Fruit fly (Drosophila melanogaster) whole organism, prepupa: ENCODE measurements around the gene Smg5.

Source experiments
- CG10631 ChIP-seq: fragments of 200-800 bp; sonication (Bioruptor generic); optimal IDR thresholded peaks from 2 replicates; lab custom pipeline; 2016; ENCODE audit warnings: missing biosample characterization, missing genetic modification characterization
- CG11902 ChIP-seq: fragments of 200-800 bp; sonication (Bioruptor generic); optimal IDR thresholded peaks from 3 replicates; lab custom pipeline; 2016; ENCODE audit warnings: missing biosample characterization, missing genetic modification characterization
- CG15336 ChIP-seq: fragments of 200-800 bp; sonication (Bioruptor generic); IDR thresholded peaks from 2 replicates; pipeline ENCODE4 v1.3.6; 2022; ENCODE audit warnings: missing biosample characterization, missing genetic modification characterization
- CG16779 ChIP-seq: fragments of 200-800 bp; sonication (Bioruptor generic); optimal IDR thresholded peaks from 3 replicates; lab custom pipeline; 2017; ENCODE audit warnings: missing biosample characterization, mild to moderate bottlenecking, missing genetic modification characterization
- CG32006 ChIP-seq: fragments of 200-800 bp; sonication (Bioruptor generic); optimal IDR thresholded peaks from 3 replicates; lab custom pipeline; 2017; ENCODE audit warnings: missing biosample characterization, mild to moderate bottlenecking, missing genetic modification characterization
- CG34406 ChIP-seq: fragments of 200-800 bp; sonication (Bioruptor generic); optimal IDR thresholded peaks from 3 replicates; lab custom pipeline; 2016; ENCODE audit warnings: missing biosample characterization, missing genetic modification characterization
- CG3919 ChIP-seq: fragments of 200-800 bp; sonication (Bioruptor generic); optimal IDR thresholded peaks from 3 replicates; lab custom pipeline; 2016; ENCODE audit warnings: missing biosample characterization, missing genetic modification characterization
- CG4318 ChIP-seq: fragments of 200-800 bp; sonication (Bioruptor generic); optimal IDR thresholded peaks from 3 replicates; lab custom pipeline; 2017; ENCODE audit warnings: missing biosample characterization, mild to moderate bottlenecking, missing genetic modification characterization
- CG6276 ChIP-seq: fragments of 200-800 bp; sonication (Bioruptor generic); optimal IDR thresholded peaks from 2 replicates; lab custom pipeline; 2017; ENCODE audit warnings: missing biosample characterization, mild to moderate bottlenecking, missing genetic modification characterization
- CG6792 ChIP-seq: fragments of 200-800 bp; sonication (Bioruptor generic); optimal IDR thresholded peaks from 3 replicates; lab custom pipeline; 2016; ENCODE audit warnings: missing biosample characterization, missing genetic modification characterization
- CG6808 ChIP-seq: fragments of 200-800 bp; sonication (Bioruptor generic); optimal IDR thresholded peaks from 3 replicates; lab custom pipeline; 2017; ENCODE audit warnings: missing biosample characterization, missing genetic modification characterization, mild to moderate bottlenecking, moderate library complexity, missing genetic modification reagents
- CG7368 ChIP-seq: fragments of 200-800 bp; sonication (Bioruptor generic); optimal IDR thresholded peaks from 3 replicates; lab custom pipeline; 2016; ENCODE audit warnings: missing biosample characterization, missing genetic modification characterization
- CG8119 ChIP-seq: fragments of 200-800 bp; sonication (Bioruptor generic); IDR thresholded peaks from 3 replicates; pipeline ENCODE4 v1.3.6; 2022; ENCODE audit warnings: missing biosample characterization, missing genetic modification characterization
- CG9139 ChIP-seq: fragments of 200-800 bp; sonication (Bioruptor generic); optimal IDR thresholded peaks from 3 replicates; lab custom pipeline; 2017; ENCODE audit warnings: missing biosample characterization, mild to moderate bottlenecking, missing genetic modification characterization
- Eip75B ChIP-seq: fragments of 200-800 bp; sonication (Bioruptor generic); optimal IDR thresholded peaks from 3 replicates; lab custom pipeline; 2016; ENCODE audit warnings: missing biosample characterization, missing genetic modification characterization
- Eip78C ChIP-seq: fragments of 200-800 bp; sonication (Bioruptor generic); peaks from one replicate; lab custom pipeline; 2016; ENCODE audit warnings: missing biosample characterization, missing genetic modification characterization
- Ets96B ChIP-seq: fragments of 200-800 bp; optimal IDR thresholded peaks from 2 replicates; lab custom pipeline; 2019; ENCODE audit warnings: missing biosample characterization, mild to moderate bottlenecking, missing genetic modification characterization, moderate library complexity
- Hr4 ChIP-seq: fragments of 200-800 bp; sonication (Bioruptor generic); optimal IDR thresholded peaks from 3 replicates; lab custom pipeline; 2016; ENCODE audit warnings: missing biosample characterization, missing genetic modification characterization
- Lpt ChIP-seq: fragments of 200-800 bp; sonication (Bioruptor generic); optimal IDR thresholded peaks from 3 replicates; lab custom pipeline; 2016; ENCODE audit warnings: missing biosample characterization, missing genetic modification characterization
- Met ChIP-seq: fragments of 200-800 bp; sonication (Bioruptor generic); optimal IDR thresholded peaks from 3 replicates; lab custom pipeline; 2016; ENCODE audit warnings: missing biosample characterization, missing genetic modification characterization
- OdsH ChIP-seq: fragments of 200-800 bp; sonication (Bioruptor generic); optimal IDR thresholded peaks from 3 replicates; lab custom pipeline; 2016; ENCODE audit warnings: missing biosample characterization, missing genetic modification characterization
- Sox14 ChIP-seq: fragments of 200-800 bp; sonication (Bioruptor generic); optimal IDR thresholded peaks from 3 replicates; lab custom pipeline; 2016; ENCODE audit warnings: missing biosample characterization, missing genetic modification characterization
- Sox15 ChIP-seq: fragments of 200-800 bp; sonication (Bioruptor generic); optimal IDR thresholded peaks from 3 replicates; lab custom pipeline; 2016; ENCODE audit warnings: missing biosample characterization, missing genetic modification characterization
- acj6 ChIP-seq: fragments of 200-800 bp; sonication (Bioruptor generic); optimal IDR thresholded peaks from 3 replicates; lab custom pipeline; 2016; ENCODE audit warnings: missing biosample characterization, missing genetic modification characterization
- cyc ChIP-seq: fragments of 200-800 bp; sonication (Bioruptor generic); optimal IDR thresholded peaks from 3 replicates; lab custom pipeline; 2016; ENCODE audit warnings: missing biosample characterization, missing genetic modification characterization
- dac ChIP-seq: fragments of 200-800 bp; sonication (Bioruptor generic); optimal IDR thresholded peaks from 2 replicates; lab custom pipeline; 2017; ENCODE audit warnings: missing biosample characterization, mild to moderate bottlenecking, missing genetic modification characterization
- eg ChIP-seq: fragments of 200-800 bp; sonication (Bioruptor generic); IDR thresholded peaks from 3 replicates; pipeline ENCODE4 v1.3.6; 2022; ENCODE audit warnings: missing biosample characterization, missing genetic modification characterization
- fkh ChIP-seq: fragments of 200-800 bp; sonication (Bioruptor generic); optimal IDR thresholded peaks from 3 replicates; lab custom pipeline; 2017; ENCODE audit warnings: missing biosample characterization, mild to moderate bottlenecking, missing genetic modification characterization, moderate library complexity
- net ChIP-seq: fragments of 200-800 bp; sonication (Bioruptor generic); optimal IDR thresholded peaks from 3 replicates; lab custom pipeline; 2016; ENCODE audit warnings: missing biosample characterization, missing genetic modification characterization
- pdm3 ChIP-seq: fragments of 200-800 bp; sonication (Bioruptor generic); optimal IDR thresholded peaks from 3 replicates; lab custom pipeline; 2016; ENCODE audit warnings: missing biosample characterization, missing genetic modification characterization
- salr ChIP-seq, 2 experiments: fragments of 200-800 bp; sonication (Bioruptor generic); optimal IDR thresholded peaks; 3 replicates each; lab custom pipeline; 2016 to 2018; ENCODE audit warnings: missing biosample characterization in 2 of 2, missing genetic modification characterization in 2 of 2, mild to moderate bottlenecking in 1 of 2
- spab ChIP-seq: fragments of 200-800 bp; sonication (Bioruptor generic); optimal IDR thresholded peaks from 2 replicates; lab custom pipeline; 2017; ENCODE audit warnings: missing biosample characterization, mild to moderate bottlenecking, missing genetic modification characterization, missing genetic modification reagents
- ss ChIP-seq, 2 experiments: fragments of 200-800 bp; sonication (Bioruptor generic); optimal IDR thresholded peaks; 2 replicates in 1 of 2; 3 replicates in 1 of 2; lab custom pipeline; 2017 to 2018; ENCODE audit warnings: mild to moderate bottlenecking in 2 of 2, missing biosample characterization in 2 of 2, missing genetic modification characterization in 2 of 2, moderate library complexity in 1 of 2
- svp ChIP-seq: fragments of 200-800 bp; sonication (Bioruptor generic); peaks from one replicate; lab custom pipeline; 2016; ENCODE audit warnings: missing biosample characterization, missing genetic modification characterization
- topi ChIP-seq: fragments of 200-800 bp; sonication (Bioruptor generic); optimal IDR thresholded peaks from 3 replicates; lab custom pipeline; 2016; ENCODE audit warnings: missing biosample characterization, missing genetic modification characterization

Smg5 gene

DNA sequence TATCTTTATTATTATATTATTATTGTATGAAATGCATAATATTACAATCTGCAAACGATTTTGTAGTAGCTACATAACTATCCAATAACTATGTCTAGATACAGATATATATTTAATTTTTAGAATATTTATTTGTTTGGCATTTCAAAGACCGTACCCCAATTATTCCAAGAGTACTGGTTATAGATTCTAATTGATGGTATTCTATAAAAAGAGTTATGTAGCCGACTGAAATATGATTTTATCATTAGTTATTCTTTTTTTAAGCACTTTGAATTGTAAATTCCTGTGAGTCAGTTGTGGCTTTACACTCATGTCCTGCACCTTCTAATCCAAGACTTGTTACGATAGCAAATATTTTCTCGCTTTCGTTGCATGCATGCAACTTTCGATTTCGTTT lies 21.2 kb upstream of the Smg5 start:
- TF ChIP-seq salr (GFP tag; optimal IDR thresholded peaks at IDR 0.05; lab: Kevin White, UChicago) (peak in 1 of 2 experiments; percentile 43), CG6808 (GFP tag; lab: Kevin White, UChicago) (no peak), OdsH (GFP tag; lab: Kevin White, UChicago) (peak; percentile 23), CG8119 (GFP tag; lab: Robert Waterston, UW) (peak; percentile 64; the same call in 2 of the 3 replicates), cyc (GFP tag; lab: Kevin White, UChicago) (no peak), spab (GFP tag; lab: Kevin White, UChicago) (no peak), Eip75B (no peak), CG6792 (GFP tag; lab: Kevin White, UChicago) (no peak), eg (GFP tag; lab: Robert Waterston, UW) (peak; percentile 9; the same call in 1 of the 3 replicates), CG7368 (GFP tag; lab: Kevin White, UChicago) (no peak), CG11902 (GFP tag; lab: Kevin White, UChicago) (no peak), CG15336 (GFP tag; lab: Robert Waterston, UW) (peak; percentile 51; the same call in 1 of the 2 replicates), fkh (no peak), CG3919 (GFP tag; lab: Kevin White, UChicago) (no peak), CG10631 (GFP tag; lab: Kevin White, UChicago) (peak; percentile 4), CG32006 (peak; percentile 85), Lpt (GFP tag; lab: Kevin White, UChicago) (peak; percentile 42), Eip78C (GFP tag; lab: Kevin White, UChicago) (peak; percentile 70), CG4318 (GFP tag; lab: Kevin White, UChicago) (peak; percentile 53), CG6276 (GFP tag; lab: Kevin White, UChicago) (peak; percentile 77), Met (GFP tag; lab: Kevin White, UChicago) (no peak), svp (GFP tag; lab: Kevin White, UChicago) (peak; percentile 27), acj6 (GFP tag; lab: Kevin White, UChicago) (peak; percentile 3), Sox14 (no peak), net (GFP tag; lab: Kevin White, UChicago) (no peak), Ets96B (tag; lab: Kevin White, UChicago) (no peak), pdm3 (peak; percentile 5), dac (GFP tag; lab: Kevin White, UChicago) (peak; percentile 26), Hr4 (peak; percentile 46), CG34406 (GFP tag; lab: Kevin White, UChicago) (no peak), Sox15 (GFP tag; lab: Kevin White, UChicago) (no peak)
- TF ChIP-seq, all 60 proteins: peak for 16

DNA sequence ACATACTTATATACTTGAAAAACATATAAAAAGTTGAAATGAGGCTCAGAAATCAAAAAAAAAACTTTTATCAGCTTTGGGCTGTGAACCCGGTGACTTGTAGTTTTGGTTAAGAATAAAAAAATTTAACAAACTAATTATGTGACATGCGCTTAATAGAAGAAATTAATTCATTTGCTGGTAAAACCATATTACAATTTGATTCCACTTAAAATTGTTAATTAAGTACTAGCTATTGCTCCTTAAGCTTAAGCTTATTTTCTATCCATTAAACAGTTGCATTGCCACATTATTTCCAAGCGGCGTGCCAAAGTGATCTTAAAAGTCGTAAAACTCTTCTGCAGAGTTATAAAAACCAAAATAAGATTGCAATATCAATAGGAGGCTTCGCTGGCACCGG lies 19.5 kb upstream of the Smg5 start:
- TF ChIP-seq pdm3 (peak; percentile 26), topi (GFP tag; lab: Kevin White, UChicago) (no peak), CG32006 (peak; percentile 35), Eip78C (GFP tag; lab: Kevin White, UChicago) (peak; percentile 58), salr (GFP tag; optimal IDR thresholded peaks at IDR 0.05; lab: Kevin White, UChicago) (no peak), CG16779 (no peak), dac (GFP tag; lab: Kevin White, UChicago) (no peak), CG6276 (GFP tag; lab: Kevin White, UChicago) (peak; percentile 33), Ets96B (tag; lab: Kevin White, UChicago) (no peak), ss (GFP tag; optimal IDR thresholded peaks at IDR 0.05; lab: Kevin White, UChicago) (no peak), svp (GFP tag; lab: Kevin White, UChicago) (peak; percentile 56), CG3919 (GFP tag; lab: Kevin White, UChicago) (no peak), CG9139 (no peak)

DNA sequence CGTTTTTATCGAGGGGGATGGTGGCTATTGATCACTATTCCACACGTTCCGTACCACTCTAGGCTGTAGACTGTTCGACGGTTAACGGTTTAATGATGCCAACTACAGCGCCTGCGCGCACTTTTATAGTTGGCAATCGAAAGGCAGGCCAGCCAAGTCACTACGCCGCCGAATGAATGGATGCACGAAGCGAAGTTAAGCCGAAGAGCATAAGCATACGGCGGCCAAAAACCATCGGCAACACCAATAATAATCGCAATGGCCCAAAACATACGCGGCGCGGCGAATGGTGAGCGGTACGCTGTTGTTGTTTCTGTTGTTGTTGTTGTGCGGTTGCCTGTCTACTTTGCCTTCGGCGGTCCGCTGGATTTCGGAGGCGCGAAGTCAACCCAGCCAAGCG lies 19.0 kb upstream of the Smg5 start, which contains the start of gene Vajk1:
Gene Vajk1 (minus strand): TSS at position 101 of the 400 bp plus-strand sequence.
- no peak for TF ChIP-seq ss (GFP tag; optimal IDR thresholded peaks at IDR 0.05; lab: Kevin White, UChicago)
- peak; percentile 31; the same call in 1 of the 3 replicates for TF ChIP-seq eg (GFP tag; lab: Robert Waterston, UW)

DNA sequence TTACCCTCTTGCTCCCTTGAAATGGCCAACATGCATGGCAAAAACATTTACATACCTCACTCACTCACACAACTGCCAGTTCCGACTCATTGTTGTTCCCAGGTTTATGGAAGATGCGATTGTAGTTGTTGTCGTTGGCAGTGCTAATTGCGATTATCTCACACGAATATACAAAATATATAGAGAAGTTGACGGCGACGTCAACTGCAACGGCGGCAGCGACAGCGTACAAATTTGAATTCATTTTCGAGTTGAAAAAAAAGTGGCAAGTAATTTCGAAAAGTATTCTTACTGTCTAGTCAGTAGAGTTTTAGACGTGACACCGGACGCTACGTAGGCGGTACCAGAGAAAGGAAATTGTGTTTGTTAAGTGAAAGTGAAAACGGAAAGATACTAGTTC lies 10.0 kb upstream of the Smg5 start, which contains the start of gene Ance-3:
Gene Ance-3 (plus strand): TSS at position 301 of the 400 bp plus-strand sequence.
- TF ChIP-seq CG7368 (GFP tag; lab: Kevin White, UChicago) (no peak), topi (GFP tag; lab: Kevin White, UChicago) (no peak), Eip75B (no peak), net (GFP tag; lab: Kevin White, UChicago) (no peak), CG34406 (GFP tag; lab: Kevin White, UChicago) (no peak)
